Worm (Caenorhabditis elegans) whole organism, L4/young adult: ENCODE measurements around the gene odd-2.

Source experiments
- W03F9.2 ChIP-seq: fragments of 150-350 bp; optimal IDR thresholded peaks from 2 replicates; lab custom pipeline; 2014; ENCODE audit warnings: missing biosample characterization, missing genetic modification characterization
- dao-5 ChIP-seq: sonication (generic microtip); optimal IDR thresholded peaks from 2 replicates; lab custom pipeline; 2016; ENCODE audit warnings: missing genotype, missing genetic modification characterization, moderate library complexity, missing compliant biosample characterization
- him-1 ChIP-seq: sonication (generic microtip); optimal IDR thresholded peaks from 2 replicates; lab custom pipeline; 2016; ENCODE audit warnings: missing genotype, missing genetic modification reagents, missing genetic modification characterization, missing compliant biosample characterization

DNA sequence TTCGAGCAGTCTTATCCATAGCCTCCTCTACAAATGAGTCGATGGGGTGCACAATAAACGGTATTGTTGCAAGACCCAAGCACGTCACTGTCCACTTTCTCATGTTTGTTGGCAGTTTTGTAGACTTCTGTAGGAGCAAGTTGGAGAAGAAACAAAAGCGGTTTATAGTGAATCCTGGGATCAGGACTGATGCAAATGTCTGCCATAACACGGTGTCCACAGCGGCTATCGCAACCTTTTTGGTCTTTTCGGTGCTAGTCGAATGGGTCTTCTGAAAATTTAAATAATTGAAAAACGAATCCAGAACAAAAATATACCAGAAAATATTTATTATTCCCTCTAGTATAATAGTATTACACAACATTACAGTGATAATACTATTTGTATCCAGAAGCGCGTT, 45.0 kb upstream of the odd-2 start:
- no peak for TF ChIP-seq him-1
- TF ChIP-seq dao-5 (tag; lab: Kevin White, UChicago), result no peak
- TF ChIP-seq W03F9.2, result no peak
